Worm (Caenorhabditis elegans) whole organism, L2 larva: ENCODE data around the gene srv-19.

Experiments
- C34F6.9 ChIP-seq: fragments of 150-350 bp; optimal IDR thresholded peaks from 2 replicates; lab custom pipeline; 2014; ENCODE audit warnings: missing biosample characterization, missing genetic modification characterization
- F13H6.1 ChIP-seq: sonication (generic microtip); optimal IDR thresholded peaks from 2 replicates; lab custom pipeline; 2016; ENCODE audit warnings: missing genetic modification characterization, missing compliant biosample characterization
- Y55F3AM.14 ChIP-seq: fragments of 200-800 bp; sonication (Bioruptor generic); optimal IDR thresholded peaks from 2 replicates; lab custom pipeline; 2018; ENCODE audit warnings: mild to moderate bottlenecking, missing genetic modification characterization, missing compliant biosample characterization
- ZK546.5 ChIP-seq: sonication (generic microtip); optimal IDR thresholded peaks from 2 replicates; lab custom pipeline; 2017; ENCODE audit warnings: missing biosample characterization, missing genetic modification characterization
- alr-1 ChIP-seq: fragments of 150-350 bp; optimal IDR thresholded peaks from 2 replicates; lab custom pipeline; 2014; ENCODE audit warnings: missing biosample characterization, missing genetic modification characterization
- ama-1 ChIP-seq: fragments of 150-350 bp; optimal IDR thresholded peaks from 2 replicates; lab custom pipeline; 2018; ENCODE audit warnings: inconsistent platforms
- blmp-1 ChIP-seq: sonication (generic microtip); optimal IDR thresholded peaks from 2 replicates; lab custom pipeline; 2017; ENCODE audit warnings: missing genetic modification characterization, mild to moderate bottlenecking, missing compliant biosample characterization, antibody characterized with exemption, moderate library complexity; ENCODE audit not compliant: insufficient read depth
- ceh-82 ChIP-seq: fragments of 150-350 bp; optimal IDR thresholded peaks from 2 replicates; lab custom pipeline; 2014; ENCODE audit warnings: missing biosample characterization, missing genetic modification characterization
- egl-27 ChIP-seq: sonication (generic microtip); optimal IDR thresholded peaks from 3 replicates; lab custom pipeline; 2017; ENCODE audit warnings: missing biosample characterization, missing genetic modification reagents, missing genetic modification characterization
- elt-1 ChIP-seq: fragments of 150-350 bp; optimal IDR thresholded peaks from 2 replicates; lab custom pipeline; 2014; ENCODE audit warnings: missing biosample characterization, missing genetic modification characterization
- elt-3 ChIP-seq: sonication (generic microtip); optimal IDR thresholded peaks from 2 replicates; lab custom pipeline; 2017; ENCODE audit warnings: missing biosample characterization, missing genetic modification characterization
- fos-1 ChIP-seq: fragments of 150-350 bp; optimal IDR thresholded peaks from 2 replicates; lab custom pipeline; 2014; ENCODE audit warnings: missing biosample characterization, missing genetic modification characterization
- gmeb-1 ChIP-seq: fragments of 150-350 bp; optimal IDR thresholded peaks from 2 replicates; lab custom pipeline; 2014; ENCODE audit warnings: missing biosample characterization, missing genetic modification characterization
- lin-11 ChIP-seq: fragments of 150-350 bp; sonication (generic microtip); optimal IDR thresholded peaks from 2 replicates; lab custom pipeline; 2014; ENCODE audit warnings: missing biosample characterization, missing genetic modification characterization, inconsistent platforms, mixed read lengths
- lin-13 ChIP-seq: fragments of 150-350 bp; optimal IDR thresholded peaks from 2 replicates; lab custom pipeline; 2014; ENCODE audit warnings: missing biosample characterization, missing genetic modification reagents, missing genetic modification characterization
- lsy-2 ChIP-seq, 2 experiments: fragments of 150-350 bp in 1 of 2; sonication (generic microtip) in 1 of 2; optimal IDR thresholded peaks; 2 replicates each; lab custom pipeline; 2014 to 2017; ENCODE audit warnings: missing biosample characterization in 2 of 2, missing genetic modification characterization in 2 of 2
- mab-5 ChIP-seq: fragments of 150-350 bp; optimal IDR thresholded peaks from 2 replicates; lab custom pipeline; 2014; ENCODE audit warnings: missing biosample characterization, missing genetic modification characterization
- nhr-11 ChIP-seq: fragments of 150-350 bp; optimal IDR thresholded peaks from 2 replicates; lab custom pipeline; 2014; ENCODE audit warnings: missing biosample characterization, missing genetic modification characterization
- nhr-21 ChIP-seq: fragments of 150-350 bp; optimal IDR thresholded peaks from 2 replicates; lab custom pipeline; 2014; ENCODE audit warnings: missing biosample characterization, missing genetic modification characterization
- nhr-25 ChIP-seq: fragments of 150-350 bp; sonication (generic microtip); optimal IDR thresholded peaks from 3 replicates; lab custom pipeline; 2014; ENCODE audit warnings: missing biosample characterization, missing genetic modification characterization
- nhr-77 ChIP-seq: fragments of 150-350 bp; optimal IDR thresholded peaks from 2 replicates; lab custom pipeline; 2014; ENCODE audit warnings: missing biosample characterization, missing genetic modification characterization
- skn-1 ChIP-seq: sonication (generic microtip); optimal IDR thresholded peaks from 2 replicates; lab custom pipeline; 2017; ENCODE audit warnings: missing biosample characterization, missing genetic modification characterization
- sma-3 ChIP-seq: sonication (generic microtip); optimal IDR thresholded peaks from 2 replicates; lab custom pipeline; 2016; ENCODE audit warnings: missing genetic modification reagents, missing genetic modification characterization, missing compliant biosample characterization
- sma-9 ChIP-seq, 2 experiments: fragments of 150-350 bp in 1 of 2; sonication (generic microtip) in 1 of 2; optimal IDR thresholded peaks; 2 replicates each; lab custom pipeline; 2014 to 2016; ENCODE audit warnings: missing genetic modification characterization in 2 of 2, mild to moderate bottlenecking in 1 of 2, missing biosample characterization in 1 of 2, missing compliant biosample characterization in 1 of 2, missing genetic modification reagents in 1 of 2, moderate library complexity in 1 of 2
- snpc-4 ChIP-seq: fragments of 150-350 bp; optimal IDR thresholded peaks from 2 replicates; lab custom pipeline; 2014; ENCODE audit warnings: missing biosample characterization, missing genetic modification characterization
- unc-39 ChIP-seq: fragments of 150-350 bp; optimal IDR thresholded peaks from 2 replicates; lab custom pipeline; 2014; ENCODE audit warnings: missing biosample characterization, missing genetic modification characterization
- unc-62 ChIP-seq: fragments of 150-350 bp; optimal IDR thresholded peaks from 2 replicates; lab custom pipeline; 2014; ENCODE audit warnings: missing biosample characterization, missing genetic modification reagents, missing genetic modification characterization
- zag-1 ChIP-seq: fragments of 150-350 bp; optimal IDR thresholded peaks from 2 replicates; lab custom pipeline; 2014; ENCODE audit warnings: missing biosample characterization, missing genetic modification characterization
- ztf-1 ChIP-seq: fragments of 200-800 bp; sonication (Bioruptor generic); conservative IDR thresholded peaks from 2 replicates; pipeline ENCODE4 v1.3.6; 2022; ENCODE audit warnings: missing genetic modification characterization, missing compliant biosample characterization
- ztf-4 ChIP-seq: fragments of 150-350 bp; optimal IDR thresholded peaks from 2 replicates; lab custom pipeline; 2014; ENCODE audit warnings: missing biosample characterization, missing genetic modification characterization

srv-19 gene

ce11 chrIV:5896341-5896740, 22.6 kb upstream of the srv-19 start, which contains the start of gene pck-3:
pck-3 (plus strand) TSS chrIV:5896641.
- TF ChIP-seq alr-1 (tag; lab: Kevin White, UChicago) (no peak), nhr-25 (tag; lab: Kevin White, UChicago) (no peak), ceh-82 (tag; lab: Kevin White, UChicago) (no peak), nhr-77 (tag; lab: Kevin White, UChicago) (no peak), ZK546.5 (tag; lab: Kevin White, UChicago) (no peak), lin-11 (tag; lab: Kevin White, UChicago) (no peak), zag-1 (no peak), unc-62 (GFP tag; lab: Kevin White, UChicago) (no peak), fos-1 (tag; lab: Kevin White, UChicago) (no peak), gmeb-1 (no peak), ztf-1 (GFP tag; lab: Robert Waterston, UW) (no peak), C34F6.9 (no peak), snpc-4 (tag; lab: Kevin White, UChicago) (no peak), elt-1 (tag; lab: Kevin White, UChicago) (no peak), F13H6.1 (tag; lab: Kevin White, UChicago) (no peak)

- no peak for TF ChIP-seq skn-1
- no peak for TF ChIP-seq sma-3 (GFP tag; lab: Kevin White, UChicago)
- TF ChIP-seq mab-5 (tag; lab: Kevin White, UChicago) = no peak
- no peak for TF ChIP-seq elt-1 (tag; lab: Kevin White, UChicago)
Measured at ce11 chrIV:5895190-5895589, 21.5 kb upstream of the srv-19 start, which contains the start of gene nspb-6. nspb-6 (plus strand) TSS chrIV:5895490.

ce11 chrIV:5891265-5891664, 17.5 kb upstream of the srv-19 start, which contains the start of gene H04M03.3:
H04M03.3 (plus strand) TSS chrIV:5891565.
- TF ChIP-seq nhr-21 = no peak
- no peak for TF ChIP-seq sma-3 (GFP tag; lab: Kevin White, UChicago)
- no peak for TF ChIP-seq ZK546.5 (tag; lab: Kevin White, UChicago)
- TF ChIP-seq sma-9 (GFP tag; optimal IDR thresholded peaks at IDR 0.05; lab: Kevin White, UChicago) = no peak
- TF ChIP-seq sma-9 (tag; optimal IDR thresholded peaks at IDR 0.05; lab: Kevin White, UChicago) = no peak
- TF ChIP-seq snpc-4 (tag; lab: Kevin White, UChicago) = no peak
- TF ChIP-seq Y55F3AM.14 (GFP tag; lab: Kevin White, UChicago) = no peak
- TF ChIP-seq unc-39 = no peak
- TF ChIP-seq elt-3 (tag; lab: Kevin White, UChicago) = no peak
- TF ChIP-seq skn-1 = no peak
- TF ChIP-seq ama-1 (lab: Kevin White, UChicago) = no peak
- TF ChIP-seq blmp-1 = no peak
- no peak for TF ChIP-seq ceh-82 (tag; lab: Kevin White, UChicago)
- no peak for TF ChIP-seq F13H6.1 (tag; lab: Kevin White, UChicago)
- TF ChIP-seq ztf-4 (tag; lab: Kevin White, UChicago) = no peak

ce11 chrIV:5886605-5887004, 12.9 kb upstream of the srv-19 start:
- TF ChIP-seq unc-62 (GFP tag; lab: Kevin White, UChicago) = no peak
- TF ChIP-seq lsy-2 (tag; optimal IDR thresholded peaks at IDR 0.05; lab: Kevin White, UChicago) = no peak
- TF ChIP-seq elt-3 (tag; lab: Kevin White, UChicago) = no peak
- TF ChIP-seq ceh-82 (tag; lab: Kevin White, UChicago) = no peak
- TF ChIP-seq skn-1 = no peak
- TF ChIP-seq nhr-11 = no peak
- no peak for TF ChIP-seq Y55F3AM.14 (GFP tag; lab: Kevin White, UChicago)
- TF ChIP-seq lin-13 (GFP tag; lab: Kevin White, UChicago) = no peak
- no peak for TF ChIP-seq F13H6.1 (tag; lab: Kevin White, UChicago)
- no peak for TF ChIP-seq unc-39
- no peak for TF ChIP-seq C34F6.9
- TF ChIP-seq egl-27 = no peak
- TF ChIP-seq sma-3 (GFP tag; lab: Kevin White, UChicago) = no peak
- TF ChIP-seq lin-11 (tag; lab: Kevin White, UChicago) = no peak

ce11 chrIV:5885180-5885887, 11.6 kb upstream of the srv-19 start, which contains the start of gene glf-1:
glf-1 (plus strand) TSS chrIV:5885835.
- TF ChIP-seq elt-1 (tag; lab: Kevin White, UChicago) (peak; percentile 62), blmp-1 (peak; percentile 8), nhr-21 (no peak)
- TF ChIP-seq, all 48 proteins: peak for 2
